Fruit fly (Drosophila melanogaster): ENCODE data around the gene Mzt1.
A peak's percentile ranks its signal among the peaks of the same experiment; 100 is the strongest.

Gene Mzt1

dm6 chr3L:2407945-2408344, 18.9 kb downstream of the Mzt1 start:
- TF ChIP-seq OdsH (GFP tag; optimal IDR thresholded peaks at IDR 0.05) (no peak), Vsx2 (GFP tag; optimal IDR thresholded peaks at IDR 0.05; ENCODE audit: partially characterized antibody) (peak; percentile 28), Dfd (GFP tag; optimal IDR thresholded peaks at IDR 0.05) (no peak), woc (GFP tag; optimal IDR thresholded peaks at IDR 0.05) (no peak), lola (GFP tag; optimal IDR thresholded peaks at IDR 0.05) (no peak), Myc (optimal IDR thresholded peaks at IDR 0.05) (no peak)

dm6 chr3L:2409289-2409688, 20.2 kb downstream of the Mzt1 start:
- no peak for TF ChIP-seq ey (GFP tag; optimal IDR thresholded peaks at IDR 0.05)
- TF ChIP-seq Hr83 (GFP tag; optimal IDR thresholded peaks at IDR 0.05; ENCODE audit: poor library complexity, severe bottlenecking) = no peak
- no peak for TF ChIP-seq dmrt93B (GFP tag; optimal IDR thresholded peaks at IDR 0.05)
- TF ChIP-seq rgr (GFP tag; optimal IDR thresholded peaks at IDR 0.05) = no peak
- no peak for TF ChIP-seq tai (GFP tag; optimal IDR thresholded peaks at IDR 0.05)
- no peak for TF ChIP-seq h (GFP tag; optimal IDR thresholded peaks at IDR 0.05)
- no peak for TF ChIP-seq HLH106 (tag; optimal IDR thresholded peaks at IDR 0.05)
- peak; percentile 42 for TF ChIP-seq fru (GFP tag; optimal IDR thresholded peaks at IDR 0.05)
- TF ChIP-seq Vsx2 (GFP tag; optimal IDR thresholded peaks at IDR 0.05; ENCODE audit: partially characterized antibody) = no peak

- no peak for TF ChIP-seq sv (GFP tag; optimal IDR thresholded peaks at IDR 0.05)
- peak in 1 of 2 experiments; percentile 31 for TF ChIP-seq foxo (GFP tag; optimal IDR thresholded peaks at IDR 0.05)
- no peak for TF ChIP-seq CrebA (GFP tag; optimal IDR thresholded peaks at IDR 0.05; ENCODE audit: borderline replicate concordance)
- no peak for TF ChIP-seq rgr (GFP tag; optimal IDR thresholded peaks at IDR 0.05)
- TF ChIP-seq Myc (optimal IDR thresholded peaks at IDR 0.05) = no peak
- TF ChIP-seq h (GFP tag; optimal IDR thresholded peaks at IDR 0.05) = peak; percentile 51
- TF ChIP-seq jim (GFP tag; optimal IDR thresholded peaks at IDR 0.05) = no peak
- TF ChIP-seq OdsH (GFP tag; optimal IDR thresholded peaks at IDR 0.05) = peak; percentile 15
- no peak for TF ChIP-seq usp (GFP tag; optimal IDR thresholded peaks at IDR 0.05)
- TF ChIP-seq psq (GFP tag; optimal IDR thresholded peaks at IDR 0.05) = no peak
Measured at dm6 chr3L:2410869-2411268, 21.8 kb downstream of the Mzt1 start.

- TF ChIP-seq CG9705 (GFP tag; optimal IDR thresholded peaks at IDR 0.05) = no peak
- TF ChIP-seq Myc (optimal IDR thresholded peaks at IDR 0.05) = no peak
- TF ChIP-seq Dif (GFP tag; optimal IDR thresholded peaks at IDR 0.05; ENCODE audit: partially characterized antibody) = no peak
- no peak for TF ChIP-seq Vsx2 (GFP tag; optimal IDR thresholded peaks at IDR 0.05; ENCODE audit: partially characterized antibody)
- peak in 1 of 2 experiments; percentile 79 for TF ChIP-seq foxo (GFP tag; optimal IDR thresholded peaks at IDR 0.05)
- peak; percentile 57 for TF ChIP-seq psq (GFP tag; optimal IDR thresholded peaks at IDR 0.05)
- no peak for TF ChIP-seq pan (optimal IDR thresholded peaks at IDR 0.05)
- no peak for TF ChIP-seq N (GFP tag; optimal IDR thresholded peaks at IDR 0.05)
- peak; percentile 67 for TF ChIP-seq brk (GFP tag; optimal IDR thresholded peaks at IDR 0.05)
- no peak for TF ChIP-seq jim (GFP tag; optimal IDR thresholded peaks at IDR 0.05)
- no peak for TF ChIP-seq CG32264 (GFP tag; optimal IDR thresholded peaks at IDR 0.05)
- TF ChIP-seq fru (GFP tag; optimal IDR thresholded peaks at IDR 0.05) = peak; percentile 99
- TF ChIP-seq Jra (GFP tag; optimal IDR thresholded peaks at IDR 0.05) = no peak
- TF ChIP-seq usp (GFP tag; optimal IDR thresholded peaks at IDR 0.05) = no peak
- TF ChIP-seq Rel (GFP tag; optimal IDR thresholded peaks at IDR 0.05) = no peak
- no peak for TF ChIP-seq Rel (tag; optimal IDR thresholded peaks at IDR 0.05)
- TF ChIP-seq Mio (GFP tag; optimal IDR thresholded peaks at IDR 0.05) = no peak
- peak; percentile 45 for TF ChIP-seq br (GFP tag; optimal IDR thresholded peaks at IDR 0.05)
- peak; percentile 90 for TF ChIP-seq h (GFP tag; optimal IDR thresholded peaks at IDR 0.05)
- no peak for TF ChIP-seq Hr78 (GFP tag; optimal IDR thresholded peaks at IDR 0.05)
- peak; percentile 45 for TF ChIP-seq sage (GFP tag; optimal IDR thresholded peaks at IDR 0.05)
- peak; percentile 17 for TF ChIP-seq dmrt93B (GFP tag; optimal IDR thresholded peaks at IDR 0.05)
- no peak for TF ChIP-seq CrebA (GFP tag; optimal IDR thresholded peaks at IDR 0.05; ENCODE audit: borderline replicate concordance)
- no peak for TF ChIP-seq Abd-B (GFP tag; optimal IDR thresholded peaks at IDR 0.05)
- TF ChIP-seq rgr (GFP tag; optimal IDR thresholded peaks at IDR 0.05) = peak; percentile 71
- TF ChIP-seq Hr83 (GFP tag; optimal IDR thresholded peaks at IDR 0.05; ENCODE audit: poor library complexity, severe bottlenecking) = no peak
- TF ChIP-seq GATAd (GFP tag; optimal IDR thresholded peaks at IDR 0.05) = no peak
- peak; percentile 66 for TF ChIP-seq Sp1 (GFP tag; optimal IDR thresholded peaks at IDR 0.05)
- peak; percentile 74 for TF ChIP-seq OdsH (GFP tag; optimal IDR thresholded peaks at IDR 0.05)
- no peak for TF ChIP-seq Dfd (GFP tag; optimal IDR thresholded peaks at IDR 0.05)
- peak; percentile 61 for TF ChIP-seq HLH106 (tag; optimal IDR thresholded peaks at IDR 0.05)
- TF ChIP-seq dsf (GFP tag; optimal IDR thresholded peaks at IDR 0.05; ENCODE audit: borderline replicate concordance) = no peak
- peak; percentile 52 for TF ChIP-seq ey (GFP tag; optimal IDR thresholded peaks at IDR 0.05)
- peak; percentile 56 for TF ChIP-seq woc (GFP tag; optimal IDR thresholded peaks at IDR 0.05)
- TF ChIP-seq lola (GFP tag; optimal IDR thresholded peaks at IDR 0.05) = no peak
- TF ChIP-seq sv (GFP tag; optimal IDR thresholded peaks at IDR 0.05) = no peak
- TF ChIP-seq Hnf4 (GFP tag; optimal IDR thresholded peaks at IDR 0.05) = peak; percentile 17
- no peak for TF ChIP-seq tai (GFP tag; optimal IDR thresholded peaks at IDR 0.05)
- peak in 1 of 2 experiments; percentile 54 for TF ChIP-seq dl (GFP tag; optimal IDR thresholded peaks at IDR 0.05; ENCODE audit: insufficient read depth in 1 of 2, partially characterized antibody in 2 of 2)
Measured at dm6 chr3L:2411564-2412080, 22.6 kb downstream of the Mzt1 start.

Measured in whole organism, wandering third instar larva.